Worm (Caenorhabditis elegans) whole organism, L2 larva: ENCODE results near the gene W10C6.2.

ENCODE experiments used
- F13H6.1 ChIP-seq: sonication (generic microtip); optimal IDR thresholded peaks from 2 replicates; lab custom pipeline; 2016; ENCODE audit warnings: missing genetic modification characterization, missing compliant biosample characterization
- R02D3.7 ChIP-seq: fragments of 150-350 bp; optimal IDR thresholded peaks from 2 replicates; lab custom pipeline; 2014; ENCODE audit warnings: missing biosample characterization, missing genetic modification characterization
- Y55F3AM.14 ChIP-seq: fragments of 200-800 bp; sonication (Bioruptor generic); optimal IDR thresholded peaks from 2 replicates; lab custom pipeline; 2018; ENCODE audit warnings: mild to moderate bottlenecking, missing genetic modification characterization, missing compliant biosample characterization
- ama-1 ChIP-seq: fragments of 150-350 bp; optimal IDR thresholded peaks from 2 replicates; lab custom pipeline; 2018; ENCODE audit warnings: inconsistent platforms
- blmp-1 ChIP-seq: sonication (generic microtip); optimal IDR thresholded peaks from 2 replicates; lab custom pipeline; 2017; ENCODE audit warnings: missing genetic modification characterization, mild to moderate bottlenecking, missing compliant biosample characterization, antibody characterized with exemption, moderate library complexity; ENCODE audit not compliant: insufficient read depth
- ceh-16 ChIP-seq: fragments of 150-350 bp; optimal IDR thresholded peaks from 2 replicates; lab custom pipeline; 2014; ENCODE audit warnings: missing biosample characterization, missing genetic modification characterization
- ceh-82 ChIP-seq: fragments of 150-350 bp; optimal IDR thresholded peaks from 2 replicates; lab custom pipeline; 2014; ENCODE audit warnings: missing biosample characterization, missing genetic modification characterization
- crh-2 ChIP-seq: sonication (generic microtip); optimal IDR thresholded peaks from 2 replicates; lab custom pipeline; 2017; ENCODE audit warnings: missing biosample characterization, missing genetic modification characterization
- dmd-4 ChIP-seq: sonication (generic microtip); optimal IDR thresholded peaks from 2 replicates; lab custom pipeline; 2017; ENCODE audit warnings: missing biosample characterization, missing genetic modification characterization
- egl-27 ChIP-seq: sonication (generic microtip); optimal IDR thresholded peaks from 3 replicates; lab custom pipeline; 2017; ENCODE audit warnings: missing biosample characterization, missing genetic modification reagents, missing genetic modification characterization
- fos-1 ChIP-seq: fragments of 150-350 bp; optimal IDR thresholded peaks from 2 replicates; lab custom pipeline; 2014; ENCODE audit warnings: missing biosample characterization, missing genetic modification characterization
- lin-11 ChIP-seq: fragments of 150-350 bp; sonication (generic microtip); optimal IDR thresholded peaks from 2 replicates; lab custom pipeline; 2014; ENCODE audit warnings: missing biosample characterization, missing genetic modification characterization, inconsistent platforms, mixed read lengths
- lin-13 ChIP-seq: fragments of 150-350 bp; optimal IDR thresholded peaks from 2 replicates; lab custom pipeline; 2014; ENCODE audit warnings: missing biosample characterization, missing genetic modification reagents, missing genetic modification characterization
- lin-39 ChIP-seq: fragments of 150-350 bp; optimal IDR thresholded peaks from 2 replicates; lab custom pipeline; 2014; ENCODE audit warnings: missing biosample characterization, missing genetic modification reagents, missing genetic modification characterization
- lsy-2 ChIP-seq, 2 experiments: fragments of 150-350 bp in 1 of 2; sonication (generic microtip) in 1 of 2; optimal IDR thresholded peaks; 2 replicates each; lab custom pipeline; 2014 to 2017; ENCODE audit warnings: missing biosample characterization in 2 of 2, missing genetic modification characterization in 2 of 2
- mab-5 ChIP-seq: fragments of 150-350 bp; optimal IDR thresholded peaks from 2 replicates; lab custom pipeline; 2014; ENCODE audit warnings: missing biosample characterization, missing genetic modification characterization
- nhr-10 ChIP-seq: sonication (generic microtip); optimal IDR thresholded peaks from 2 replicates; lab custom pipeline; 2017; ENCODE audit warnings: missing biosample characterization, missing genetic modification characterization
- nhr-11 ChIP-seq: fragments of 150-350 bp; optimal IDR thresholded peaks from 2 replicates; lab custom pipeline; 2014; ENCODE audit warnings: missing biosample characterization, missing genetic modification characterization
- nhr-12 ChIP-seq: fragments of 150-350 bp; optimal IDR thresholded peaks from 2 replicates; lab custom pipeline; 2014; ENCODE audit warnings: missing biosample characterization, missing genetic modification characterization
- nhr-129 ChIP-seq: fragments of 150-350 bp; optimal IDR thresholded peaks from 2 replicates; lab custom pipeline; 2014; ENCODE audit warnings: missing biosample characterization, missing genetic modification characterization
- nhr-21 ChIP-seq: fragments of 150-350 bp; optimal IDR thresholded peaks from 2 replicates; lab custom pipeline; 2014; ENCODE audit warnings: missing biosample characterization, missing genetic modification characterization
- nhr-23 ChIP-seq: fragments of 150-350 bp; optimal IDR thresholded peaks from 2 replicates; lab custom pipeline; 2014; ENCODE audit warnings: missing biosample characterization, missing genetic modification reagents, missing genetic modification characterization
- nhr-25 ChIP-seq: fragments of 150-350 bp; sonication (generic microtip); optimal IDR thresholded peaks from 3 replicates; lab custom pipeline; 2014; ENCODE audit warnings: missing biosample characterization, missing genetic modification characterization
- peb-1 ChIP-seq: fragments of 150-350 bp; optimal IDR thresholded peaks from 2 replicates; lab custom pipeline; 2014; ENCODE audit warnings: missing biosample characterization, missing genetic modification characterization
- skn-1 ChIP-seq: sonication (generic microtip); optimal IDR thresholded peaks from 2 replicates; lab custom pipeline; 2017; ENCODE audit warnings: missing biosample characterization, missing genetic modification characterization
- sma-3 ChIP-seq: sonication (generic microtip); optimal IDR thresholded peaks from 2 replicates; lab custom pipeline; 2016; ENCODE audit warnings: missing genetic modification reagents, missing genetic modification characterization, missing compliant biosample characterization
- sma-9 ChIP-seq, 2 experiments: fragments of 150-350 bp in 1 of 2; sonication (generic microtip) in 1 of 2; optimal IDR thresholded peaks; 2 replicates each; lab custom pipeline; 2014 to 2016; ENCODE audit warnings: missing genetic modification characterization in 2 of 2, mild to moderate bottlenecking in 1 of 2, missing biosample characterization in 1 of 2, missing compliant biosample characterization in 1 of 2, missing genetic modification reagents in 1 of 2, moderate library complexity in 1 of 2
- snpc-4 ChIP-seq: fragments of 150-350 bp; optimal IDR thresholded peaks from 2 replicates; lab custom pipeline; 2014; ENCODE audit warnings: missing biosample characterization, missing genetic modification characterization
- unc-55 ChIP-seq: fragments of 150-350 bp; sonication (generic microtip); optimal IDR thresholded peaks from 3 replicates; lab custom pipeline; 2014; ENCODE audit warnings: missing biosample characterization, missing genetic modification reagents, missing genetic modification characterization
- unc-62 ChIP-seq: fragments of 150-350 bp; optimal IDR thresholded peaks from 2 replicates; lab custom pipeline; 2014; ENCODE audit warnings: missing biosample characterization, missing genetic modification reagents, missing genetic modification characterization
- zag-1 ChIP-seq: fragments of 150-350 bp; optimal IDR thresholded peaks from 2 replicates; lab custom pipeline; 2014; ENCODE audit warnings: missing biosample characterization, missing genetic modification characterization
- ztf-11 ChIP-seq: sonication (generic microtip); optimal IDR thresholded peaks from 2 replicates; lab custom pipeline; 2017; ENCODE audit warnings: missing biosample characterization, missing genetic modification characterization
- ztf-4 ChIP-seq: fragments of 150-350 bp; optimal IDR thresholded peaks from 2 replicates; lab custom pipeline; 2014; ENCODE audit warnings: missing biosample characterization, missing genetic modification characterization

Gene W10C6.2

ce11 chrII:11126312-11127000, 4.8 kb upstream of the W10C6.2 start, which contains the start of the genes rps-9 and lsm-1 (continued):
- TF ChIP-seq mab-5 (no peak), unc-55 (GFP tag; lab: Kevin White, UChicago) (peak; percentile 84), blmp-1 (tag; lab: Kevin White, UChicago) (peak; percentile 25), fos-1 (tag; lab: Kevin White, UChicago) (peak; percentile 36), lsy-2 (tag; optimal IDR thresholded peaks at IDR 0.05; lab: Kevin White, UChicago) (peak; percentile 80 to 98), peb-1 (tag; lab: Kevin White, UChicago) (no peak), nhr-12 (tag; lab: Kevin White, UChicago) (no peak), lin-11 (tag; lab: Kevin White, UChicago) (peak; percentile 81), ama-1 (lab: Kevin White, UChicago) (no peak), skn-1 (tag; lab: Kevin White, UChicago) (no peak), dmd-4 (tag; lab: Kevin White, UChicago) (no peak), F13H6.1 (tag; lab: Kevin White, UChicago) (peak; percentile 40)

DNA sequence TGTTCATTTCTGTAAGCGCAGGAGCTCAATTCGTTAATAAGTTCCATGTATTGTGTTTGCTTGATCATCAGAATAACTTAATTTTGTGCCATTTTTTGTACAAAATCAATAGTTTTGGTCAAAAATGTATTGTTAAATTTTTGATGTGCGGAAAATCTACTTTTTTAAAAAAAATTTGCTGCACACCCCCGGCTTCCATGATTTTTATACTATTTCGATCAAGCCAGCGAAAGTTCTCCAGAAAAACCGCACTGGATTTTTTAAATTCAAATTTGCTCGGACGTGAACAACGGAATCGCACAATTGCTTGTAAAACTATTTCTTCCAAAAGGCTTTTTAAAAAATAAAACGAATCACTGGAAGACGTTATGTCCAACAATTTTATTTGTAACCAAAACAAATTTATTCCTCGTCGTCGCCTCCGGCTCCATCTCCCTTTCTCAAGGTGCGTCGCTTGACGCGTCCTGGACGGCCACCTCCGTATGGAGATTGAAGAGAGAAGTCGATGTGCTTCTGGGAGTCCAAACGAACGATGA, 3.4 kb upstream of the W10C6.2 start:
- TF ChIP-seq nhr-25 (tag; lab: Kevin White, UChicago) (no peak), unc-55 (GFP tag; lab: Kevin White, UChicago) (no peak), nhr-129 (tag; lab: Kevin White, UChicago) (no peak), nhr-10 (tag; lab: Kevin White, UChicago) (no peak), ztf-11 (no peak), ztf-4 (tag; lab: Kevin White, UChicago) (no peak), R02D3.7 (tag; lab: Kevin White, UChicago) (no peak), crh-2 (no peak), egl-27 (no peak), zag-1 (tag; lab: Kevin White, UChicago) (no peak), nhr-23 (tag; lab: Kevin White, UChicago) (no peak), sma-9 (GFP tag; optimal IDR thresholded peaks at IDR 0.05; lab: Kevin White, UChicago) (no peak), sma-9 (tag; optimal IDR thresholded peaks at IDR 0.05; lab: Kevin White, UChicago) (no peak)

DNA sequence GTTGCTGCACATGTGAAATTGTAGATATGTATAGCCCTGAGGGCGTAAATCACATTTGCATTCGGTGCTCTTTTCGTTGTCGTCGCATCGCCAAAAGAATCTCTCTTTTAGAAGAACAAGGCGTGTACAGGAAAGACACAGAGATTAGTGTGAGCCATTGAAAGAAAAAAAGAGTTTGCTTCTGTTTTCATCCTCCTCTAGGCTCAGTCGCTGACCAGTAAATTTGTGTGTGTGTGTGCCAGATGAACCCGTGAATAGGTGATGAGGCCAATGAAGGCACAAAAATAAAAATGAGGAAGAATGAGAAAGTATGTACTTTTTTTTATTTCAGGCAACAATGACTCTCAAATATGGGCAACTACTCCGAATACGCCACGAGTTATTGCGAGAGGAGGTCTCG, 9.3 kb downstream of the W10C6.2 start, which contains the start of gene mat-2:
TSS of gene mat-2 (plus strand) at position 301 of the 400 bp plus-strand sequence.
- TF ChIP-seq nhr-11 (tag; lab: Kevin White, UChicago) (no peak), ztf-4 (tag; lab: Kevin White, UChicago) (no peak), ceh-16 (tag; lab: Kevin White, UChicago) (no peak), nhr-129 (tag; lab: Kevin White, UChicago) (no peak), ceh-82 (no peak), skn-1 (tag; lab: Kevin White, UChicago) (no peak), mab-5 (no peak), sma-3 (GFP tag; lab: Kevin White, UChicago) (no peak), dmd-4 (tag; lab: Kevin White, UChicago) (no peak), unc-62 (GFP tag; lab: Kevin White, UChicago) (no peak), blmp-1 (tag; lab: Kevin White, UChicago) (no peak), nhr-12 (tag; lab: Kevin White, UChicago) (no peak), nhr-21 (tag; lab: Kevin White, UChicago) (no peak), zag-1 (tag; lab: Kevin White, UChicago) (no peak), Y55F3AM.14 (GFP tag; lab: Kevin White, UChicago) (no peak), lsy-2 (tag; optimal IDR thresholded peaks at IDR 0.05; lab: Kevin White, UChicago) (no peak)

DNA sequence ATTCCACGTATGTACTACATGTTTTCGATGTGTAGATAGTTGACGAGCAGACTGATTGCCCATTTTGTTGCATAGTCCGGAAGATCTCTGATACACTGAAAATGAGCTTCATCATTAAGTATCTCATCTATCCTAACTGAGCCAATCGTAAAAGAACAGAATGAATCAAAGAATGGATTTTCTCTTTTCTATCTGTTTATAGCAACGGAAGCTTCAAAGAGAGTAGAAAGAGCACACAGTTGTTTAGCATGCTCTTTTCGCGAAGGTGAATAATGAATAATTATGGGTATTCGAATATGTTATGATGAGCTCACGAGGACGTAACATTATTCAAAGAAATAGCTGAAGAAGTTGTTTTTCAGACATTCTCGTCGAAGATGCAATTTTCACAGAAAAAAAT, 10.6 kb downstream of the W10C6.2 start, which contains the start of gene glb-4:
TSS of gene glb-4 (minus strand) at position 101 of the 400 bp plus-strand sequence.
- no peak for TF ChIP-seq mab-5

DNA sequence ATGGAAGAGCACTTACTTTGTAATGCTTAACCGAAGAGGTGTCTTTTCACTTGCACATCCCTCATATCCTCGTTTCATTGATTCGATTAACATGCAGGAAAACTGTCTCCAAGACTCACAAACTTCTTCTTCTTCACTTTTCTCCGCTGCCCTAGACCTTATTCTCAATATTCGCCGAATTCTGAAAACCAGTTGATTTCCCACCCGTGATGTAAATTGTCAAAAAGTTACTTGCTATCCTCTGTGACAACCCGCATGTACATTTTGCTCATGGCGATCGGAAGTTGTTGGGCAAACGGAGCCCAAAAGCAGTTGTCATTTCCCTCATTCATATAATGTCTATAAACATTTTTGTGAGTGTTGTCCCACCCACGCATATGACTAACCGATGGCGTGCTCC, 11.3 kb downstream of the W10C6.2 start:
- TF ChIP-seq nhr-25 (tag; lab: Kevin White, UChicago) (no peak), Y55F3AM.14 (GFP tag; lab: Kevin White, UChicago) (no peak), snpc-4 (tag; lab: Kevin White, UChicago) (no peak), lin-39 (tag; lab: Kevin White, UChicago) (no peak), skn-1 (tag; lab: Kevin White, UChicago) (no peak), lin-13 (GFP tag; lab: Kevin White, UChicago) (no peak), fos-1 (tag; lab: Kevin White, UChicago) (no peak)
- TF ChIP-seq, all 48 proteins: peak for 0
